Fruit fly (Drosophila melanogaster) whole organism, embryonic: ENCODE results near the gene CG13385.

Experiments used
- Bgb ChIP-seq: fragments of 200-800 bp; sonication (Bioruptor generic); IDR thresholded peaks from 2 replicates; pipeline ENCODE4 v1.3.6; 2022; ENCODE audit warnings: missing biosample characterization, missing genetic modification characterization; ENCODE audit not compliant: partially characterized antibody
- Bteb2 ChIP-seq: fragments of 200-800 bp; sonication (Bioruptor generic); optimal IDR thresholded peaks from 2 replicates; lab custom pipeline; 2016; ENCODE audit warnings: missing biosample characterization, missing genetic modification characterization
- CG10267 ChIP-seq: fragments of 200-800 bp; sonication (Bioruptor generic); optimal IDR thresholded peaks from 2 replicates; lab custom pipeline; 2018; ENCODE audit warnings: missing biosample characterization, mild to moderate bottlenecking, missing genetic modification characterization, moderate library complexity
- CG10959 ChIP-seq: fragments of 200-800 bp; sonication (Bioruptor generic); IDR thresholded peaks from 2 replicates; pipeline ENCODE4 v1.3.6; 2022; ENCODE audit warnings: missing biosample characterization, missing genetic modification characterization
- CG11456 ChIP-seq: fragments of 200-800 bp; sonication (Bioruptor generic); IDR thresholded peaks from 3 replicates; pipeline ENCODE4 v1.3.6; 2022; ENCODE audit warnings: missing biosample characterization, missing genetic modification characterization
- CG11695 ChIP-seq: fragments of 200-800 bp; sonication (Bioruptor generic); IDR thresholded peaks from 3 replicates; pipeline ENCODE4 v1.3.6; 2022; ENCODE audit warnings: missing biosample characterization, missing genetic modification characterization
- CG11696 ChIP-seq: fragments of 200-800 bp; sonication (Bioruptor generic); IDR thresholded peaks from 2 replicates; pipeline ENCODE4 v1.3.6; 2022; ENCODE audit warnings: missing biosample characterization, missing genetic modification characterization
- CG13894 ChIP-seq: fragments of 200-800 bp; sonication (Bioruptor generic); optimal IDR thresholded peaks from 3 replicates; lab custom pipeline; 2018; ENCODE audit warnings: missing biosample characterization, mild to moderate bottlenecking, missing genetic modification characterization, moderate library complexity
- CG14050 ChIP-seq: fragments of 200-800 bp; sonication (Bioruptor generic); IDR thresholded peaks from 3 replicates; pipeline ENCODE4 v1.3.6; 2022; ENCODE audit warnings: missing biosample characterization, missing genetic modification characterization
- CG2678 ChIP-seq: fragments of 200-800 bp; sonication (Bioruptor generic); optimal IDR thresholded peaks from 3 replicates; lab custom pipeline; 2019; ENCODE audit warnings: missing biosample characterization, mild to moderate bottlenecking, missing genetic modification characterization, moderate library complexity
- CG3065 ChIP-seq: fragments of 200-800 bp; sonication (Bioruptor generic); optimal IDR thresholded peaks from 2 replicates; lab custom pipeline; 2016; ENCODE audit warnings: missing biosample characterization, missing genetic modification characterization
- CG34376 ChIP-seq: fragments of 200-800 bp; sonication (Bioruptor generic); optimal IDR thresholded peaks from 2 replicates; lab custom pipeline; 2018; ENCODE audit warnings: missing biosample characterization, mild to moderate bottlenecking, missing genetic modification characterization
- CG4328 ChIP-seq: fragments of 200-800 bp; sonication (Bioruptor generic); optimal IDR thresholded peaks from 3 replicates; lab custom pipeline; 2017; ENCODE audit warnings: missing biosample characterization, missing genetic modification reagents, missing genetic modification characterization
- CG4707 ChIP-seq: fragments of 200-800 bp; sonication (Bioruptor generic); optimal IDR thresholded peaks from 2 replicates; lab custom pipeline; 2018; ENCODE audit warnings: missing biosample characterization, mild to moderate bottlenecking, missing genetic modification characterization, moderate library complexity
- CG4820 ChIP-seq: fragments of 200-800 bp; sonication (Bioruptor generic); optimal IDR thresholded peaks from 3 replicates; lab custom pipeline; 2016; ENCODE audit warnings: missing biosample characterization, missing genetic modification characterization
- CG4854 ChIP-seq: fragments of 200-800 bp; sonication (Bioruptor generic); optimal IDR thresholded peaks from 2 replicates; lab custom pipeline; 2016; ENCODE audit warnings: missing biosample characterization, missing genetic modification characterization, inconsistent platforms
- CG6254 ChIP-seq: fragments of 200-800 bp; sonication (Bioruptor generic); optimal IDR thresholded peaks from 3 replicates; lab custom pipeline; 2017; ENCODE audit warnings: mild to moderate bottlenecking, missing biosample characterization, missing genetic modification reagents, missing genetic modification characterization
- CG6791 ChIP-seq: fragments of 200-800 bp; sonication (Bioruptor generic); IDR thresholded peaks from 3 replicates; pipeline ENCODE4 v1.3.6; 2022; ENCODE audit warnings: missing biosample characterization, missing genetic modification characterization; ENCODE audit not compliant: partially characterized antibody
- CG7372 ChIP-seq: fragments of 200-800 bp; sonication (Bioruptor generic); IDR thresholded peaks from 2 replicates; pipeline ENCODE4 v1.3.6; 2022; ENCODE audit warnings: missing biosample characterization, missing genetic modification characterization
- CG7745 ChIP-seq: fragments of 200-800 bp; sonication (Bioruptor generic); optimal IDR thresholded peaks from 2 replicates; lab custom pipeline; 2018; ENCODE audit warnings: missing biosample characterization, mild to moderate bottlenecking, missing genetic modification characterization, moderate library complexity
- CG7839 ChIP-seq: fragments of 200-800 bp; sonication (Bioruptor generic); optimal IDR thresholded peaks from 3 replicates; lab custom pipeline; 2018; ENCODE audit warnings: missing biosample characterization, mild to moderate bottlenecking, missing genetic modification characterization, moderate library complexity
- CG8388 ChIP-seq: fragments of 200-800 bp; sonication (Bioruptor generic); optimal IDR thresholded peaks from 2 replicates; lab custom pipeline; 2019; ENCODE audit warnings: missing biosample characterization, mild to moderate bottlenecking, missing genetic modification characterization, moderate library complexity
- CG8944 ChIP-seq: fragments of 200-800 bp; sonication (Bioruptor generic); optimal IDR thresholded peaks from 3 replicates; lab custom pipeline; 2016; ENCODE audit warnings: missing biosample characterization, missing genetic modification characterization
- CG9727 ChIP-seq: fragments of 200-800 bp; sonication (Bioruptor generic); optimal IDR thresholded peaks from 3 replicates; lab custom pipeline; 2017; ENCODE audit warnings: missing biosample characterization, mild to moderate bottlenecking, missing genetic modification characterization
- CkIIα-i1 ChIP-seq: fragments of 200-800 bp; sonication (Bioruptor generic); IDR thresholded peaks from 2 replicates; pipeline ENCODE4 v1.3.6; 2022; ENCODE audit warnings: missing biosample characterization, missing genetic modification characterization
- CrebB ChIP-seq: fragments of 200-800 bp; sonication (Bioruptor generic); optimal IDR thresholded peaks from 3 replicates; lab custom pipeline; 2018; ENCODE audit warnings: missing biosample characterization, mild to moderate bottlenecking, missing genetic modification characterization
- Doc3 ChIP-seq: fragments of 200-800 bp; sonication (Bioruptor generic); IDR thresholded peaks from 3 replicates; pipeline ENCODE4 v1.3.6; 2022; ENCODE audit warnings: missing biosample characterization, missing genetic modification characterization; ENCODE audit not compliant: partially characterized antibody
- Fer3 ChIP-seq: fragments of 200-800 bp; sonication (Bioruptor generic); optimal IDR thresholded peaks from 2 replicates; lab custom pipeline; 2018; ENCODE audit warnings: missing biosample characterization, mild to moderate bottlenecking, missing genetic modification characterization, moderate library complexity
- Gug ChIP-seq: fragments of 200-800 bp; sonication (Bioruptor generic); IDR thresholded peaks from 4 replicates; pipeline ENCODE4 v1.3.6; 2022; ENCODE audit warnings: missing biosample characterization, missing genetic modification characterization
- Hmr ChIP-seq: fragments of 200-800 bp; sonication (Bioruptor generic); optimal IDR thresholded peaks from 3 replicates; lab custom pipeline; 2017; ENCODE audit warnings: mild to moderate bottlenecking, missing biosample characterization, missing genetic modification reagents, missing genetic modification characterization
- Med ChIP-seq: fragments of 200-800 bp; sonication (Bioruptor generic); peaks from one replicate; lab custom pipeline; 2016; ENCODE audit warnings: missing biosample characterization, missing genetic modification characterization, mild to moderate bottlenecking, inconsistent platforms, moderate library complexity
- Side ChIP-seq: fragments of 200-800 bp; sonication (Bioruptor generic); optimal IDR thresholded peaks from 2 replicates; lab custom pipeline; 2016; ENCODE audit warnings: missing biosample characterization, missing genetic modification characterization
- Sin3A ChIP-seq: fragments of >200 bp; optimal IDR thresholded peaks from 2 replicates; lab custom pipeline; 2018
- Sox100B ChIP-seq: fragments of 200-800 bp; sonication (Bioruptor generic); optimal IDR thresholded peaks from 3 replicates; lab custom pipeline; 2018; ENCODE audit warnings: missing biosample characterization, mild to moderate bottlenecking, missing genetic modification characterization
- Sry-δ ChIP-seq: fragments of 200-800 bp; sonication (Bioruptor generic); optimal IDR thresholded peaks from 2 replicates; lab custom pipeline; 2016; ENCODE audit warnings: missing biosample characterization, missing genetic modification characterization
- Vsx1 ChIP-seq: fragments of 200-800 bp; sonication (Bioruptor generic); optimal IDR thresholded peaks from 2 replicates; lab custom pipeline; 2017; ENCODE audit warnings: missing biosample characterization, mild to moderate bottlenecking, missing genetic modification characterization, missing genetic modification reagents
- cas ChIP-seq: fragments of 200-800 bp; sonication (Bioruptor generic); IDR thresholded peaks from 2 replicates; pipeline ENCODE4 v1.3.6; 2022; ENCODE audit warnings: missing biosample characterization, missing genetic modification characterization
- crc ChIP-seq: fragments of 200-800 bp; sonication (Bioruptor generic); optimal IDR thresholded peaks from 2 replicates; lab custom pipeline; 2016; ENCODE audit warnings: missing biosample characterization, missing genetic modification characterization
- peb ChIP-seq: fragments of 200-800 bp; sonication (Bioruptor generic); IDR thresholded peaks from 2 replicates; pipeline ENCODE4 v1.3.6; 2022; ENCODE audit warnings: missing biosample characterization, missing genetic modification characterization
- pita ChIP-seq: fragments of 200-800 bp; sonication (Bioruptor generic); optimal IDR thresholded peaks from 2 replicates; lab custom pipeline; 2017; ENCODE audit warnings: missing biosample characterization, mild to moderate bottlenecking, missing genetic modification characterization
- pzg ChIP-seq: fragments of 200-800 bp; sonication (Bioruptor generic); optimal IDR thresholded peaks from 3 replicates; lab custom pipeline; 2018; ENCODE audit warnings: missing biosample characterization, mild to moderate bottlenecking, missing genetic modification characterization, moderate library complexity
- ranshi ChIP-seq: fragments of 200-800 bp; sonication (Bioruptor generic); IDR thresholded peaks from 2 replicates; pipeline ENCODE4 v1.3.6; 2022; ENCODE audit warnings: missing biosample characterization, missing genetic modification characterization
- so ChIP-seq: fragments of 200-800 bp; sonication (Bioruptor generic); IDR thresholded peaks from 3 replicates; pipeline ENCODE4 v1.3.6; 2022; ENCODE audit warnings: missing biosample characterization, missing genetic modification characterization
- sqz ChIP-seq: fragments of 200-800 bp; sonication (Bioruptor generic); optimal IDR thresholded peaks from 3 replicates; lab custom pipeline; 2018; ENCODE audit warnings: missing biosample characterization, mild to moderate bottlenecking, missing genetic modification characterization
- stc ChIP-seq: fragments of 200-800 bp; sonication (Bioruptor generic); IDR thresholded peaks from 2 replicates; pipeline ENCODE4 v1.3.6; 2022; ENCODE audit warnings: missing biosample characterization, missing genetic modification characterization
- sug ChIP-seq: fragments of 200-800 bp; optimal IDR thresholded peaks from 2 replicates; lab custom pipeline; 2019; ENCODE audit warnings: missing biosample characterization, mild to moderate bottlenecking, missing genetic modification characterization, moderate library complexity
- tna ChIP-seq: fragments of 200-800 bp; sonication (Bioruptor generic); IDR thresholded peaks from 2 replicates; pipeline ENCODE4 v1.3.6; 2022; ENCODE audit warnings: missing biosample characterization, missing genetic modification characterization; ENCODE audit not compliant: partially characterized antibody
- twi ChIP-seq: fragments of 200-800 bp; optimal IDR thresholded peaks from 2 replicates; lab custom pipeline; 2019; ENCODE audit warnings: missing biosample characterization, mild to moderate bottlenecking, missing genetic modification characterization, moderate library complexity
- wdn ChIP-seq: fragments of 200-800 bp; sonication (Bioruptor generic); IDR thresholded peaks from 2 replicates; pipeline ENCODE4 v1.3.6; 2022; ENCODE audit warnings: missing biosample characterization, missing genetic modification characterization

Gene CG13385

DNA sequence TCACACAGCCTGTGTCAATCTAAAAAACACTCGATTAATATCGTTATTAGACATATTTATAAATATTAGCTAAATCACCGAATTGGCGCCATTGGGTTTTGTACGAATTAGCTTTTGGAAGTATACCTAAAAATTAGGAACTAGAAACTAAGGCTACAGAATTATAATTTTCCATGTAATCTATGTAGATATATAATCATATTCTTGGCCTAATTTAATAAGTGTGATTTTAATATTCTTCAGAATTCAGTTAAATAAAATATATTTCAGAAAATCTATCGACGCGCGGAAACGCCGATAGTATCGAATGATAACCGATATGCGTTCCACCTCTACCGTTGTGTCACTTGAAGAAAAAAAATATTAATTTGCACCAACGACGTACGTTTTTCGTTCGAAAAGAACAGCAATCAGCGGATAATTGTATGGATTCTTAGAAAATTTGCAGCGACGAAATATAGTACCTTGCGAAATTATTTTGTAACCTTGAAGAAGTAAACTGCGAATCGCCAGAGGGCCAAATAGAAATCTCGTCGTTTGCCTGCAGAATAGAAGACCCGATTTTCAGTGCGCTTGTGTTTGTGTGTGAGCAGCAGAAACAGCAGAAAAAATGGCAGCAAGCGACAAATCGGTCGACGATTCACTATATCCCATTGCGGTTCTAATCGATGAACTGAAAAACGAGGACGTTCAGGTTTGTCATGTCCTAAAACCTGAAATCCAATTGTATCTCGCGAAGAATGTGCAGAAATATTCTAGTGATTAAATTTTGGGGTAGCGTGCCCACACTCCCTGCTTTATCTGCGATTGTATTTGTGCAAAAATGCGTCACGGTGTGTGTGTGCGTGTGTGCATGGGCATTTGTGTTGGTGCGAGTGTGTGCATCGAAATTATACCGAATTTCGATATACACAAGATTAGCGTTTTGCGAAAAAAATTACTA, 30.5 kb upstream of the CG13385 start, which contains the start of gene Pp2A-29B (continued):
- peak; percentile 97 for TF ChIP-seq Bgb (GFP tag; lab: Robert Waterston, UW)
- TF ChIP-seq CG4707 (GFP tag; lab: Kevin White, UChicago): no peak
- no peak for TF ChIP-seq CkIIα-i1
- TF ChIP-seq CG6254 (GFP tag; lab: Kevin White, UChicago): no peak
- peak; percentile 21 for TF ChIP-seq Sox100B (GFP tag; lab: Kevin White, UChicago)
- no peak for TF ChIP-seq peb (GFP tag; lab: Robert Waterston, UW)
- peak; percentile 64 for TF ChIP-seq Vsx1 (GFP tag; lab: Kevin White, UChicago)
- peak; percentile 64 for TF ChIP-seq pzg (GFP tag; lab: Kevin White, UChicago)
- peak; percentile 95 for TF ChIP-seq tna (GFP tag; lab: Robert Waterston, UW)
- TF ChIP-seq Side: no peak
- no peak for TF ChIP-seq CG10959
- TF ChIP-seq Sry-δ (GFP tag; lab: Kevin White, UChicago): peak; percentile 92
- no peak for TF ChIP-seq cas (GFP tag; lab: Robert Waterston, UW)
- TF ChIP-seq so: no peak
- peak; percentile 59 for TF ChIP-seq sug (tag; lab: Kevin White, UChicago)
- TF ChIP-seq CG8388: no peak
- TF ChIP-seq CG4820: no peak
- TF ChIP-seq Fer3 (tag; lab: Kevin White, UChicago): no peak
- TF ChIP-seq CG13894 (tag; lab: Kevin White, UChicago): no peak
- no peak for TF ChIP-seq crc
- peak; percentile 99 for TF ChIP-seq Doc3
- TF ChIP-seq CG4854 (GFP tag; lab: Kevin White, UChicago): no peak
- TF ChIP-seq pita: no peak
- no peak for TF ChIP-seq CG8944 (GFP tag; lab: Kevin White, UChicago)
- TF ChIP-seq CG2678 (tag; lab: Kevin White, UChicago): peak; percentile 15
- peak; percentile 62 for TF ChIP-seq CG10267 (tag; lab: Kevin White, UChicago)
- no peak for TF ChIP-seq CG14050 (GFP tag; lab: Robert Waterston, UW)
- TF ChIP-seq CG11695: no peak
- peak; percentile 7 for TF ChIP-seq CG4328 (GFP tag; lab: Kevin White, UChicago)
- no peak for TF ChIP-seq CrebB (tag; lab: Kevin White, UChicago)
- peak; percentile 4 for TF ChIP-seq Hmr (GFP tag; lab: Kevin White, UChicago)
- peak; percentile 98 for TF ChIP-seq CG6791 (GFP tag; lab: Robert Waterston, UW)
- TF ChIP-seq Gug (GFP tag; lab: Robert Waterston, UW): peak; percentile 8; the same call in 1 of the 4 replicates
- no peak for TF ChIP-seq wdn (GFP tag; lab: Robert Waterston, UW)
- peak; percentile 57 for TF ChIP-seq Med (GFP tag; lab: Kevin White, UChicago)
- TF ChIP-seq sqz (GFP tag; lab: Kevin White, UChicago): peak; percentile 93
- no peak for TF ChIP-seq CG7372 (GFP tag; lab: Robert Waterston, UW)
- TF ChIP-seq ranshi (GFP tag; lab: Robert Waterston, UW): no peak
- no peak for TF ChIP-seq CG11456 (GFP tag; lab: Robert Waterston, UW)
- TF ChIP-seq CG9727 (GFP tag; lab: Kevin White, UChicago): peak; percentile 61
- TF ChIP-seq Bteb2 (GFP tag; lab: Kevin White, UChicago): no peak
- TF ChIP-seq CG7745 (tag; lab: Kevin White, UChicago): no peak
- peak; percentile 32 for TF ChIP-seq Sin3A (lab: Kevin White, UChicago)
- no peak for TF ChIP-seq CG3065 (GFP tag; lab: Kevin White, UChicago)
- TF ChIP-seq CG7839 (tag; lab: Kevin White, UChicago): peak; percentile 25
- peak; percentile 21 for TF ChIP-seq CG34376 (GFP tag; lab: Kevin White, UChicago)
- peak; percentile 25 for TF ChIP-seq twi (tag; lab: Kevin White, UChicago)
- no peak for TF ChIP-seq CG11696 (GFP tag; lab: Robert Waterston, UW)
- TF ChIP-seq stc (GFP tag; lab: Robert Waterston, UW): no peak
